Fruit fly (Drosophila melanogaster) whole organism, wandering third instar larva: ENCODE data around the gene CG2267.

Experiments
- Abd-B ChIP-seq: fragments of >200 bp; optimal IDR thresholded peaks from 2 replicates; lab custom pipeline; 2017; ENCODE audit warnings: missing biosample characterization, missing genetic modification characterization
- CG32264 ChIP-seq: fragments of 200-800 bp; sonication (Bioruptor generic); optimal IDR thresholded peaks from 2 replicates; lab custom pipeline; 2016; ENCODE audit warnings: missing biosample characterization, missing genetic modification characterization
- CG9705 ChIP-seq: fragments of 200-800 bp; sonication (Bioruptor generic); optimal IDR thresholded peaks from 2 replicates; lab custom pipeline; 2018; ENCODE audit warnings: missing biosample characterization, mild to moderate bottlenecking, missing genetic modification characterization
- CrebA ChIP-seq: fragments of 200-800 bp; sonication (Bioruptor generic); optimal IDR thresholded peaks from 2 replicates; lab custom pipeline; 2016; ENCODE audit warnings: missing biosample characterization, mild to moderate bottlenecking, missing genetic modification characterization, borderline replicate concordance
- Dfd ChIP-seq: fragments of >200 bp; optimal IDR thresholded peaks from 2 replicates; lab custom pipeline; 2017; ENCODE audit warnings: missing biosample characterization, missing genetic modification characterization
- Dif ChIP-seq: fragments of 200-275, 200-300 bp; sonication (Bioruptor generic); optimal IDR thresholded peaks from 2 replicates; lab custom pipeline; 2018; ENCODE audit warnings: missing biosample characterization, missing genetic modification characterization; ENCODE audit not compliant: partially characterized antibody
- GATAd ChIP-seq: sonication (Bioruptor generic); optimal IDR thresholded peaks from 2 replicates; lab custom pipeline; 2016; ENCODE audit warnings: missing biosample characterization, missing genetic modification characterization
- HLH106 ChIP-seq: fragments of 200-800 bp; optimal IDR thresholded peaks from 3 replicates; lab custom pipeline; 2019; ENCODE audit warnings: missing biosample characterization, mild to moderate bottlenecking, missing genetic modification characterization, moderate library complexity
- Hnf4 ChIP-seq: fragments of 200-800 bp; sonication (Bioruptor generic); optimal IDR thresholded peaks from 2 replicates; lab custom pipeline; 2016; ENCODE audit warnings: missing biosample characterization, mild to moderate bottlenecking, missing genetic modification characterization
- Hr78 ChIP-seq: fragments of >200 bp; optimal IDR thresholded peaks from 2 replicates; lab custom pipeline; 2017; ENCODE audit warnings: missing biosample characterization, missing genetic modification characterization
- Hr83 ChIP-seq: fragments of 200-300 bp; sonication (Bioruptor generic); optimal IDR thresholded peaks from 2 replicates; lab custom pipeline; 2016; ENCODE audit warnings: missing biosample characterization, mild to moderate bottlenecking, missing genetic modification characterization, moderate library complexity; ENCODE audit not compliant: poor library complexity, severe bottlenecking
- Jra ChIP-seq: sonication (Bioruptor generic); optimal IDR thresholded peaks from 2 replicates; lab custom pipeline; 2016; ENCODE audit warnings: missing biosample characterization, missing genetic modification characterization
- Mio ChIP-seq: sonication (Bioruptor generic); optimal IDR thresholded peaks from 2 replicates; lab custom pipeline; 2016; ENCODE audit warnings: missing biosample characterization, missing genetic modification characterization
- Myc ChIP-seq: fragments of >200 bp; optimal IDR thresholded peaks from 2 replicates; lab custom pipeline; 2017
- OdsH ChIP-seq: fragments of 200-800 bp; sonication (Bioruptor generic); optimal IDR thresholded peaks from 2 replicates; lab custom pipeline; 2016; ENCODE audit warnings: missing biosample characterization, mild to moderate bottlenecking, missing genetic modification characterization
- Rel ChIP-seq, 2 experiments: fragments of 200-800 bp; sonication (Bioruptor generic) in 1 of 2; optimal IDR thresholded peaks; 2 replicates in 1 of 2; 3 replicates in 1 of 2; lab custom pipeline; 2016 to 2019; ENCODE audit warnings: mild to moderate bottlenecking in 2 of 2, missing biosample characterization in 2 of 2, missing genetic modification characterization in 2 of 2, moderate library complexity in 1 of 2
- Sp1 ChIP-seq: fragments of 200-800 bp; sonication (Bioruptor generic); optimal IDR thresholded peaks from 3 replicates; lab custom pipeline; 2019; ENCODE audit warnings: missing biosample characterization, mild to moderate bottlenecking, missing genetic modification characterization, moderate library complexity
- Vsx2 ChIP-seq: fragments of 200-300, 225-300 bp; sonication (Bioruptor generic); optimal IDR thresholded peaks from 2 replicates; lab custom pipeline; 2018; ENCODE audit warnings: missing biosample characterization, missing genetic modification characterization; ENCODE audit not compliant: partially characterized antibody
- br ChIP-seq: fragments of 200-800 bp; sonication (Bioruptor generic); optimal IDR thresholded peaks from 2 replicates; lab custom pipeline; 2016; ENCODE audit warnings: missing biosample characterization, missing genetic modification characterization
- dl ChIP-seq, 2 experiments: fragments of 175-275, 200-275 bp in 1 of 2; fragments of 200-275 bp in 1 of 2; sonication (Bioruptor generic); optimal IDR thresholded peaks; lab custom pipeline; 2018; ENCODE audit warnings: mild to moderate bottlenecking in 2 of 2, missing biosample characterization in 2 of 2, missing genetic modification characterization in 2 of 2, moderate library complexity in 2 of 2; ENCODE audit not compliant: partially characterized antibody in 2 of 2, insufficient read depth in 1 of 2
- dmrt93B ChIP-seq: fragments of 200-800 bp; sonication (Bioruptor generic); optimal IDR thresholded peaks from 2 replicates; lab custom pipeline; 2018; ENCODE audit warnings: missing biosample characterization, mild to moderate bottlenecking, missing genetic modification characterization
- dsf ChIP-seq: sonication (Bioruptor generic); optimal IDR thresholded peaks from 2 replicates; lab custom pipeline; 2016; ENCODE audit warnings: missing biosample characterization, missing genetic modification characterization, borderline replicate concordance
- ey ChIP-seq: fragments of 200-800 bp; sonication (Bioruptor generic); optimal IDR thresholded peaks from 2 replicates; lab custom pipeline; 2016; ENCODE audit warnings: missing biosample characterization, missing genetic modification characterization
- fru ChIP-seq: fragments of 200-800 bp; sonication (Bioruptor generic); optimal IDR thresholded peaks from 3 replicates; lab custom pipeline; 2016; ENCODE audit warnings: missing biosample characterization, mild to moderate bottlenecking, missing genetic modification characterization
- h ChIP-seq: fragments of 200-800 bp; sonication (Bioruptor generic); optimal IDR thresholded peaks from 3 replicates; lab custom pipeline; 2016; ENCODE audit warnings: missing biosample characterization, mild to moderate bottlenecking, missing genetic modification characterization
- jim ChIP-seq: fragments of 175-275, 200-325 bp; sonication (Bioruptor generic); optimal IDR thresholded peaks from 2 replicates; lab custom pipeline; 2016; ENCODE audit warnings: missing biosample characterization, mild to moderate bottlenecking, missing genetic modification characterization
- lola ChIP-seq: fragments of >200 bp; optimal IDR thresholded peaks from 2 replicates; lab custom pipeline; 2017; ENCODE audit warnings: missing biosample characterization, missing genetic modification characterization
- pan ChIP-seq: fragments of >200 bp; optimal IDR thresholded peaks from 2 replicates; lab custom pipeline; 2017
- psq ChIP-seq: fragments of 200-800 bp; sonication (Bioruptor generic); optimal IDR thresholded peaks from 3 replicates; lab custom pipeline; 2017; ENCODE audit warnings: missing biosample characterization, mild to moderate bottlenecking, missing genetic modification characterization, moderate library complexity
- rgr ChIP-seq: fragments of 200-800 bp; sonication (Bioruptor generic); optimal IDR thresholded peaks from 3 replicates; lab custom pipeline; 2016; ENCODE audit warnings: missing biosample characterization, mild to moderate bottlenecking, missing genetic modification characterization
- sage ChIP-seq: fragments of 200-800 bp; sonication (Bioruptor generic); optimal IDR thresholded peaks from 2 replicates; lab custom pipeline; 2016; ENCODE audit warnings: missing biosample characterization, mild to moderate bottlenecking, missing genetic modification characterization
- sv ChIP-seq: fragments of 200-800 bp; sonication (Bioruptor generic); optimal IDR thresholded peaks from 3 replicates; lab custom pipeline; 2016; ENCODE audit warnings: missing biosample characterization, missing genetic modification characterization
- tai ChIP-seq: sonication (Bioruptor generic); optimal IDR thresholded peaks from 2 replicates; lab custom pipeline; 2016; ENCODE audit warnings: missing biosample characterization, missing genetic modification characterization
- usp ChIP-seq: fragments of >200 bp; optimal IDR thresholded peaks from 2 replicates; lab custom pipeline; 2017; ENCODE audit warnings: missing biosample characterization, missing genetic modification characterization
- woc ChIP-seq: sonication (Bioruptor generic); optimal IDR thresholded peaks from 2 replicates; lab custom pipeline; 2016; ENCODE audit warnings: missing biosample characterization, mild to moderate bottlenecking, missing genetic modification characterization

Gene CG2267

dm6 chr3R:30616098-30616857, 12.6 kb downstream of the CG2267 start:
- TF ChIP-seq br (GFP tag; lab: Kevin White, UChicago) (no peak), Hr78 (GFP tag; lab: Kevin White, UChicago) (no peak), CG9705 (no peak), GATAd (GFP tag; lab: Kevin White, UChicago) (no peak), psq (no peak), rgr (GFP tag; lab: Kevin White, UChicago) (no peak), Rel (GFP tag; optimal IDR thresholded peaks at IDR 0.05; lab: Kevin White, UChicago) (no peak), Rel (tag; optimal IDR thresholded peaks at IDR 0.05; lab: Kevin White, UChicago) (no peak), Abd-B (GFP tag; lab: Kevin White, UChicago) (no peak), jim (GFP tag; lab: Kevin White, UChicago) (no peak), woc (GFP tag; lab: Kevin White, UChicago) (no peak), OdsH (GFP tag; lab: Kevin White, UChicago) (no peak)

dm6 chr3R:30605889-30606288, 22.9 kb downstream of the CG2267 start, which contains the start of gene CG31016:
Gene CG31016, plus strand, starts transcription at chr3R:30606189.
- TF ChIP-seq psq (no peak), CrebA (GFP tag; lab: Kevin White, UChicago) (no peak), ey (GFP tag; lab: Kevin White, UChicago) (no peak), br (GFP tag; lab: Kevin White, UChicago) (no peak), sage (GFP tag; lab: Kevin White, UChicago) (no peak), jim (GFP tag; lab: Kevin White, UChicago) (no peak), Sp1 (GFP tag; lab: Kevin White, UChicago) (no peak), Jra (no peak), sv (GFP tag; lab: Kevin White, UChicago) (no peak), Abd-B (GFP tag; lab: Kevin White, UChicago) (no peak)

DNA sequence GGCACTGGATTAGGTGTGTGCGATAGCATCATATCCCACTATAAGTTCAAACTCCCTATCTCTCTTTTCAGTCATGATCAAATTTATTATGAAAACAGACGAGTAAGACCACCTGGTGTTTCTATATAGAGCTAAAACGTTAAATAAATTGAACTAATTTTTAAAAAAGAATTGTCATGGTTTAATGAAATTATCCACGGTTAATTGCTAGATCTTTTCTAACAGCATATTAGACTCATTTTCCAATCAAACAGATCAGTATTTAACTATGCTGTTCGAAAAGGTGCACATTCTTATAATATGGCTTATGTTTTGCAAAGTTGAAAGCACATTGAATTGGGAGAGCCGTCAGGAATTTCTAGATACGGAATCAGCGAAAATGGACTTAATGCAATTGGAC, 24.9 kb downstream of the CG2267 start, which contains the start of gene PH4alphaNE3:
Gene PH4alphaNE3, plus strand, starts transcription at position 301 of the 400 bp plus-strand sequence.
- TF ChIP-seq CrebA (GFP tag; lab: Kevin White, UChicago) (no peak), dmrt93B (GFP tag; lab: Kevin White, UChicago) (no peak), fru (no peak), dl (GFP tag; optimal IDR thresholded peaks at IDR 0.05; lab: Kevin White, UChicago; ENCODE audit: insufficient read depth in 1 of 2, partially characterized antibody in 2 of 2) (no peak), sage (GFP tag; lab: Kevin White, UChicago) (no peak), Jra (no peak), Dif (GFP tag; lab: Kevin White, UChicago) (no peak), usp (no peak), dsf (no peak), CG32264 (GFP tag; lab: Kevin White, UChicago) (no peak), ey (GFP tag; lab: Kevin White, UChicago) (no peak), Mio (no peak), Myc (lab: Kevin White, UChicago) (no peak), Sp1 (GFP tag; lab: Kevin White, UChicago) (no peak), Hnf4 (GFP tag; lab: Kevin White, UChicago) (no peak), h (GFP tag; lab: Kevin White, UChicago) (no peak), sv (GFP tag; lab: Kevin White, UChicago) (no peak), Dfd (GFP tag; lab: Kevin White, UChicago) (no peak)

DNA sequence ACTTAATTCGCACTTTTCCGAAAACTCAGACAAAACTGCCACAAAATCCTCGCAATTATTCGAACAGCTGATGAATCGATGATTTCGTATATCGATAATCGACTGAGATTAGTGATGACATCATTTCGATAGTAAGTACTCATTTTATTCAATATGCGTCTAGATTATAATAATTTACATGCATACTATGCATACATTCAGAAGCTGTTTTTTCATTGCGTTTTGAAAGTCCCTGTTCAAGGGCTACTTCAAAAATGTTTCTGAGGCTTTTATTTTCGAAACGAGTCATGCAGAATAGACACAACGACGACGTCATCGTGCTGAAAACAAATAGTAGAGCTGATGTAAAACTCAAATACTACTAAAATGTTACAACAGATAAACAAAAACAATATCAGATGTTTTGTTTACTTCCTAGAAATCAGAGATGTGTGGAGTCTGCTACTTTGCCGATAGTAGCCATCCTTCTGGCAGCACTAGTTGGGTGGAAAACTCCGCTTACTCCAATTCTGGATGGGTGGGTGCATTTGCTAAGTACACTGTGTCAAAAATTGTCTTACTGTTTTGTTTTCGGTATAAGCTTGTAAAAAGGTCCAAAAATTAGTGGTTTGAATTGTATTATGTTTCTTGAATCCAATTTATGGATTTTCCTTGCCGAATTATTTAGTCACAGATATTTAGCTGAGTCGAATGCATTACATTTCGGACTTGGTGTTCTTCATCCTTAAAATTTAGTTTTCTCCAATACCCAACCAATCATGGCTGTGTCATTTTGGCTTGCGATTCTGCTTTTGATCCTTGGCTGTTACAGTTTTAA, 27.2 kb downstream of the CG2267 start, which contains the start of the genes CG2246 and CG31021:
Gene CG2246, minus strand, starts transcription at position 50 of the 817 bp plus-strand sequence.
Gene CG31021, plus strand, starts transcription at position 767 of the 817 bp plus-strand sequence.
- TF ChIP-seq Hr83 (GFP tag; lab: Kevin White, UChicago) (no peak), Myc (lab: Kevin White, UChicago) (no peak), tai (GFP tag; lab: Kevin White, UChicago) (peak; percentile 1), Jra (peak; percentile 42), CrebA (GFP tag; lab: Kevin White, UChicago) (no peak), OdsH (GFP tag; lab: Kevin White, UChicago) (peak; percentile 1), Dif (GFP tag; lab: Kevin White, UChicago) (no peak), br (GFP tag; lab: Kevin White, UChicago) (peak; percentile 31), dsf (peak; percentile 17), psq (no peak), lola (GFP tag; lab: Kevin White, UChicago) (no peak), Dfd (GFP tag; lab: Kevin White, UChicago) (no peak), dl (GFP tag; optimal IDR thresholded peaks at IDR 0.05; lab: Kevin White, UChicago; ENCODE audit: insufficient read depth in 1 of 2, partially characterized antibody in 2 of 2) (no peak), Vsx2 (GFP tag; lab: Kevin White, UChicago) (no peak), Hnf4 (GFP tag; lab: Kevin White, UChicago) (no peak), HLH106 (peak; percentile 32), pan (lab: Kevin White, UChicago) (no peak), sv (GFP tag; lab: Kevin White, UChicago) (peak; percentile 74), sage (GFP tag; lab: Kevin White, UChicago) (no peak), ey (GFP tag; lab: Kevin White, UChicago) (peak; percentile 29), usp (no peak), Rel (GFP tag; optimal IDR thresholded peaks at IDR 0.05; lab: Kevin White, UChicago) (no peak), Rel (tag; optimal IDR thresholded peaks at IDR 0.05; lab: Kevin White, UChicago) (no peak), GATAd (GFP tag; lab: Kevin White, UChicago) (peak; percentile 19), Abd-B (GFP tag; lab: Kevin White, UChicago) (no peak), Hr78 (GFP tag; lab: Kevin White, UChicago) (no peak), CG32264 (GFP tag; lab: Kevin White, UChicago) (no peak), jim (GFP tag; lab: Kevin White, UChicago) (no peak), Mio (no peak), woc (GFP tag; lab: Kevin White, UChicago) (peak; percentile 43)
